Worm (Caenorhabditis elegans): ENCODE results near the gene cal-4.
A peak's percentile ranks its signal among the peaks of the same experiment; 100 is the strongest.

The cal-4 gene

DNA sequence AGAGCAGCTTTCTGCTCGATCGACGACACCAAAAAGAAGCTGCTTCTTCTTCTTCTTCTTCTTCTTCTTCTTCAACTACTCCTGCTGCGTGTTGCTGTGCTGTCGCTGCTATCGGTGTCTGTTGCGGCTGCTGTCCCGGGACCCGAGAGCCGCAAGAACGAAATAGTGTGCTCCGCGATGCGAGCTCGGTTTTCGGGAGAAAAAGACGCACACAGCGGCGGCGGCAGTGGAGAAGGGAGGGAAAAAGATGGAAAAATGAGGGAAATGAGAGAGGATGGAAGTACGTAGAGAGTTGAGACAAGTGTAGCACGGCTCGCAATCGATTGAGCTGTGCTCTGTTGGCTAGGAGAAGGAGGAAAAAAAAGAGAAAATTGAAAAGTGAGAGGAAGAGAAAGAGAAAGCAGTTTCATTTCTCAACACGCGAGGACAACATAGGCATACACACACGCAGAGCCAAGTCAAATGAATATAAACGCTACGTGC is 17.4 kb upstream of the cal-4 start (continued):
- TF ChIP-seq nhr-25 (tag; optimal IDR thresholded peaks at IDR 0.05) (no peak), peb-1 (tag; optimal IDR thresholded peaks at IDR 0.05) (no peak), lin-39 (tag; optimal IDR thresholded peaks at IDR 0.05) (no peak), nhr-237 (tag; optimal IDR thresholded peaks at IDR 0.05) (no peak), sma-9 (GFP tag; optimal IDR thresholded peaks at IDR 0.05) (peak; percentile 56), sma-9 (tag; optimal IDR thresholded peaks at IDR 0.05) (no peak)

DNA sequence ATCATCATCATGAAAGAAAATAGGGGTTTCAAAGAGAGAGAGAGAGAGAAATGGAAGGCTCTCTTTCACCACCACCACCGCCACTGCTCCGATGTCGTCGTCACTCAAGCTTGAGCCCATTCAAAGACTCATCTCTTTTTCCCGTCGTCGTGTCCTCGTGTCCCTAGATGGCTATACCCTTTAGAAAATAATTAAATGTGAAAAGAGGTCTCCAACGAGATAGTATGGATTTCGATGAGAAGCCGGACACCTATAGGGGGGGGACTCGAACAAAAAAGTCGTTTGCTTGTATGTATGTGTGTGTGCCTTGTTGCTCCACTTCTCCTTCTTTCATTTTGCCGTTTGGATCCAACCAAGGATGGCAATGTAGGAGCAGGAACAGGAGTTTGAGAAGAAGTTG is 16.2 kb upstream of the cal-4 start:
- TF ChIP-seq dmd-4 (tag; optimal IDR thresholded peaks at IDR 0.05) = no peak
- no peak for TF ChIP-seq elt-1 (tag; optimal IDR thresholded peaks at IDR 0.05)
- TF ChIP-seq sma-9 (GFP tag; optimal IDR thresholded peaks at IDR 0.05) = no peak
- no peak for TF ChIP-seq sma-9 (tag; optimal IDR thresholded peaks at IDR 0.05)
- no peak for TF ChIP-seq lin-13 (GFP tag; optimal IDR thresholded peaks at IDR 0.05)
- no peak for TF ChIP-seq gmeb-1 (tag; optimal IDR thresholded peaks at IDR 0.05)
- no peak for TF ChIP-seq nhr-237 (tag; optimal IDR thresholded peaks at IDR 0.05)
- TF ChIP-seq nhr-6 (tag; optimal IDR thresholded peaks at IDR 0.05) = no peak
- no peak for TF ChIP-seq nhr-77 (tag; optimal IDR thresholded peaks at IDR 0.05)
- TF ChIP-seq nhr-11 (tag; optimal IDR thresholded peaks at IDR 0.05) = no peak
- TF ChIP-seq sma-3 (GFP tag; optimal IDR thresholded peaks at IDR 0.05) = no peak
- TF ChIP-seq Y55F3AM.14 (GFP tag; optimal IDR thresholded peaks at IDR 0.05) = no peak
- TF ChIP-seq nhr-10 (tag; optimal IDR thresholded peaks at IDR 0.05) = no peak
- TF ChIP-seq nhr-129 (tag; optimal IDR thresholded peaks at IDR 0.05) = peak; percentile 23
- TF ChIP-seq lin-11 (tag; optimal IDR thresholded peaks at IDR 0.05) = peak; percentile 30
- TF ChIP-seq F13H6.1 (tag; optimal IDR thresholded peaks at IDR 0.05) = no peak
- no peak for TF ChIP-seq peb-1 (tag; optimal IDR thresholded peaks at IDR 0.05)
- no peak for TF ChIP-seq elt-3 (tag; optimal IDR thresholded peaks at IDR 0.05)
- TF ChIP-seq ztf-1 (GFP tag; conservative IDR thresholded peaks at IDR 0.05) = no peak
- TF ChIP-seq lin-39 (tag; optimal IDR thresholded peaks at IDR 0.05) = no peak
- TF ChIP-seq mbf-1 (tag; optimal IDR thresholded peaks at IDR 0.05) = no peak
- TF ChIP-seq C34F6.9 (tag; optimal IDR thresholded peaks at IDR 0.05) = peak; percentile 40
- peak; percentile 29 for TF ChIP-seq sem-4 (tag; optimal IDR thresholded peaks at IDR 0.05)
- no peak for TF ChIP-seq unc-62 (GFP tag; optimal IDR thresholded peaks at IDR 0.05)
- TF ChIP-seq lsy-2 (tag; optimal IDR thresholded peaks at IDR 0.05) = peak in 1 of 2 experiments; percentile 13
- no peak for TF ChIP-seq aly-2 (tag; optimal IDR thresholded peaks at IDR 0.05)
- no peak for TF ChIP-seq R02D3.7 (tag; optimal IDR thresholded peaks at IDR 0.05)
- TF ChIP-seq skn-1 (tag; optimal IDR thresholded peaks at IDR 0.05) = no peak
- TF ChIP-seq nhr-23 (tag; optimal IDR thresholded peaks at IDR 0.05) = no peak
- TF ChIP-seq unc-55 (GFP tag; optimal IDR thresholded peaks at IDR 0.05) = no peak
- no peak for TF ChIP-seq mab-5 (tag; optimal IDR thresholded peaks at IDR 0.05)
- no peak for TF ChIP-seq ceh-16 (tag; optimal IDR thresholded peaks at IDR 0.05)

DNA sequence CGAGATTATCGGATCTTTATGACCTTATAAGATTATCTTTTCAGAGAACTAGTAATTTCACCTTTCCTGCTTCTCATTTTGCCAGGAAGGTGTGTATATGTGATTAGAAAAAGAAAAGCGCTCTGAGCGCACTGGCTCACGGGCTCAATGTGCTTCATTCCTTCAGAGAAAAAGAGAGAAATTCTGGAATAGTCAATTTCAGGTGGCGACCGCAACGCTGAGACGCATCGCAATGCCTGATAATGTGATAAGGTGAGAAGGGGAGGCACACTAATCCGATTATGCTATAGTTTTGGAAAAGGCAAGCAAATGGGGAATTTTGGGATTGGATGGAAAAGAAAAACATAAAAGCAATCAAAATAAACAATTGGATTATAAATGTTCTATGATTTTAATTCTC is 15.2 kb upstream of the cal-4 start:
- TF ChIP-seq snpc-4 (tag; optimal IDR thresholded peaks at IDR 0.05) (no peak), lin-11 (tag; optimal IDR thresholded peaks at IDR 0.05) (peak; percentile 15), blmp-1 (tag; optimal IDR thresholded peaks at IDR 0.05; ENCODE audit: insufficient read depth) (no peak), skn-1 (tag; optimal IDR thresholded peaks at IDR 0.05) (no peak), sma-9 (GFP tag; optimal IDR thresholded peaks at IDR 0.05) (peak; percentile 10), sma-9 (tag; optimal IDR thresholded peaks at IDR 0.05) (no peak), gmeb-1 (tag; optimal IDR thresholded peaks at IDR 0.05) (peak; percentile 24)

DNA sequence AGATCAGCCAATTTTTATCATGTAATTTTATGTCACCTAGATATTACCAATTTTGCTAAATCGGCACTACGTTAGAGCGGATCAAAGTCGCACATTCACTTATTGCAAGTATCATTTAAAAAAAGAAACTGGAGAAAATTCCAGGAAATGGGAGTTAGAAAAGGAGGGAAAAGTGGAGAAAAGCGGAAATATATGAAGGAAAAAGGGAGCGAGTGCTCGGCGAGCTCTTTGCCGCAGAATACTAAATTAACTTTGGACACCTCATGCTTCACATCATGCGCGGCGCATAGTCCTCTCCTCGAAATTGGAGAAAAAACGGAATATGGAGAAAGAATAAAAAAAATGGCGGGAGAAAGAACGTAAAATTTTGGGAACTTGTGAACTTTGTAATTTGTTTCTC is 13.6 kb upstream of the cal-4 start:
- TF ChIP-seq sem-4 (tag; optimal IDR thresholded peaks at IDR 0.05) (no peak), nhr-12 (tag; optimal IDR thresholded peaks at IDR 0.05) (no peak), ztf-1 (GFP tag; conservative IDR thresholded peaks at IDR 0.05) (no peak), sma-9 (GFP tag; optimal IDR thresholded peaks at IDR 0.05) (peak; percentile 57), sma-9 (tag; optimal IDR thresholded peaks at IDR 0.05) (no peak), unc-55 (GFP tag; optimal IDR thresholded peaks at IDR 0.05) (peak; percentile 46), ZK546.5 (tag; optimal IDR thresholded peaks at IDR 0.05) (no peak), mdl-1 (tag; optimal IDR thresholded peaks at IDR 0.05) (peak in 1 of 2 experiments; percentile 6), nhr-77 (tag; optimal IDR thresholded peaks at IDR 0.05) (no peak), C34F6.9 (tag; optimal IDR thresholded peaks at IDR 0.05) (peak; percentile 72), lsy-2 (tag; optimal IDR thresholded peaks at IDR 0.05) (peak in 1 of 2 experiments; percentile 45), Y55F3AM.14 (GFP tag; optimal IDR thresholded peaks at IDR 0.05) (no peak), lin-13 (GFP tag; optimal IDR thresholded peaks at IDR 0.05) (peak; percentile 24), lin-39 (tag; optimal IDR thresholded peaks at IDR 0.05) (no peak), nhr-237 (tag; optimal IDR thresholded peaks at IDR 0.05) (no peak), aly-2 (tag; optimal IDR thresholded peaks at IDR 0.05) (no peak), sma-3 (GFP tag; optimal IDR thresholded peaks at IDR 0.05) (no peak), F13H6.1 (tag; optimal IDR thresholded peaks at IDR 0.05) (peak; percentile 1), elt-1 (tag; optimal IDR thresholded peaks at IDR 0.05) (no peak), ztf-4 (tag; optimal IDR thresholded peaks at IDR 0.05) (no peak), nhr-21 (tag; optimal IDR thresholded peaks at IDR 0.05) (no peak), nhr-10 (tag; optimal IDR thresholded peaks at IDR 0.05) (no peak), nhr-129 (tag; optimal IDR thresholded peaks at IDR 0.05) (peak; percentile 25), skn-1 (tag; optimal IDR thresholded peaks at IDR 0.05) (no peak), zag-1 (tag; optimal IDR thresholded peaks at IDR 0.05) (peak; percentile 19), unc-39 (tag; optimal IDR thresholded peaks at IDR 0.05) (no peak), nhr-25 (tag; optimal IDR thresholded peaks at IDR 0.05) (no peak), peb-1 (tag; optimal IDR thresholded peaks at IDR 0.05) (no peak), nhr-11 (tag; optimal IDR thresholded peaks at IDR 0.05) (no peak), lin-11 (tag; optimal IDR thresholded peaks at IDR 0.05) (no peak), mbf-1 (tag; optimal IDR thresholded peaks at IDR 0.05) (no peak), crh-2 (tag; optimal IDR thresholded peaks at IDR 0.05) (peak; percentile 32), ama-1 (optimal IDR thresholded peaks at IDR 0.05) (no peak)
